Worm (Caenorhabditis elegans): ENCODE data around the gene cpg-23.

- TF ChIP-seq F13C5.2 (tag; optimal IDR thresholded peaks at IDR 0.05) (no peak), aly-1 (tag; optimal IDR thresholded peaks at IDR 0.05) (no peak), pes-1 (GFP tag; IDR thresholded peaks at IDR 0.05) (no peak), tbx-11 (GFP tag; IDR thresholded peaks at IDR 0.05) (no peak), B0310.2 (tag; optimal IDR thresholded peaks at IDR 0.05) (no peak)
Observed at ce11 chrV:19175714-19176113, 35.1 kb downstream of the cpg-23 start.
